Worm (Caenorhabditis elegans): ENCODE measurements around the gene K02A2.5.

Gene K02A2.5

ce11 chrII:7413764-7414163 lies 1.9 kb upstream of the K02A2.5 start:
- TF ChIP-seq lin-32 (GFP tag; optimal IDR thresholded peaks at IDR 0.05) (no peak), mls-2 (tag; optimal IDR thresholded peaks at IDR 0.05) (no peak), zip-8 (tag; optimal IDR thresholded peaks at IDR 0.05) (no peak), snpc-4 (tag; optimal IDR thresholded peaks at IDR 0.05) (no peak), flh-1 (GFP tag; optimal IDR thresholded peaks at IDR 0.05) (no peak), nhr-76 (tag; optimal IDR thresholded peaks at IDR 0.05) (no peak), elt-3 (tag; optimal IDR thresholded peaks at IDR 0.05) (no peak)

DNA sequence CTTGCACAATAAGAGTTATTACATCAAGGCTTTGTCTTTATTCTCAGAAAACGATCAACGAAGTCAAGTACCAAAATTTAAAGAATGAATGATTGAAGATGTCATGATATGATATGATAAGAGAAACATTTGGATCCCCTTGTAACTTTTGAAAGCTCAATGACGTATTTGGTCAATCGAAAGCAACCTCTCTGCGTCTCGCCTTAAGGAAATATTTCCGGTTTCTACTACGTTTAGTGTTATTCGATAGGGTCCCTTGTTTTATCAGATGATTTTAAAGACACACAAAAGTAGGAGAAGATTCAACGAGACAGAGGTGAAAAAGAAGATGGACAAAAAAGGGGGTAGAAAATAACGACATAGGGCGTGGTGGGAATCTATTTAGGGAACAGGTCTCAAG lies 1.4 kb upstream of the K02A2.5 start:
- TF ChIP-seq unc-39 (tag; optimal IDR thresholded peaks at IDR 0.05) = no peak
- TF ChIP-seq mep-1 (tag; optimal IDR thresholded peaks at IDR 0.05) = no peak
- no peak for TF ChIP-seq ham-2 (GFP tag; optimal IDR thresholded peaks at IDR 0.05)
- TF ChIP-seq hlh-1 (tag; optimal IDR thresholded peaks at IDR 0.05) = no peak
- TF ChIP-seq lsy-2 (tag; optimal IDR thresholded peaks at IDR 0.05) = no peak
- no peak for TF ChIP-seq M03D4.4 (tag; optimal IDR thresholded peaks at IDR 0.05)
- TF ChIP-seq nhr-12 (tag; optimal IDR thresholded peaks at IDR 0.05) = no peak

- TF ChIP-seq unc-62 (GFP tag; optimal IDR thresholded peaks at IDR 0.05) (no peak), cnd-1 (tag; optimal IDR thresholded peaks at IDR 0.05) (no peak)
Observed at ce11 chrII:7408192-7408591, 3.6 kb downstream of the K02A2.5 start, which contains the start of gene srd-55. TSS of gene srd-55 (plus strand) at chrII:7408492.

DNA sequence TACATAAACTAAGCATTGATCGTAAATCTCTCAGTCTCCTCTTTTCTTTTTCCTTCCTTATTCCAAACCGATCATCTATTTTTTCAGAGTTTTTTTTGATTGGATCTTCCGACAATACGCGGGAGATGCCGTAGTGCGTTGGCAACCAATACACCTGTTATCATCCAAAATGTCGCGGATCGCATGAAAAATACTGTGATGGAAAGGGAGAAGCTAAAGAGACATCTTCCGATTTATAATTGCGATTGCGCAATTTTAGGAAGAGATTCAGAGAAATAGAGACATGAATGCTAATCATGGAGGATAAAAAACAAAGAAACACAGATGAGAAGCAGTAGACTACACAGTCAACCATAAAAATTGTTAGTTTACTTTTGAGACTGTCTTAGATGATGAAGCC lies 5.4 kb downstream of the K02A2.5 start:
- peak; percentile 28 for TF ChIP-seq zip-8 (tag; optimal IDR thresholded peaks at IDR 0.05)
- TF ChIP-seq snpc-4 (tag; optimal IDR thresholded peaks at IDR 0.05) = no peak

ce11 chrII:7405262-7405661 lies 6.6 kb downstream of the K02A2.5 start:
- TF ChIP-seq snpc-4 (tag; optimal IDR thresholded peaks at IDR 0.05) (no peak), zip-8 (tag; optimal IDR thresholded peaks at IDR 0.05) (peak; percentile 68), nhr-237 (tag; optimal IDR thresholded peaks at IDR 0.05) (no peak), blmp-1 (tag; optimal IDR thresholded peaks at IDR 0.05) (peak; percentile 89), cnd-1 (tag; optimal IDR thresholded peaks at IDR 0.05) (no peak), mls-2 (tag; optimal IDR thresholded peaks at IDR 0.05) (no peak), hlh-1 (tag; optimal IDR thresholded peaks at IDR 0.05) (no peak), drap-1 (GFP tag; optimal IDR thresholded peaks at IDR 0.05) (no peak), ham-2 (GFP tag; optimal IDR thresholded peaks at IDR 0.05) (peak; percentile 24), elt-3 (tag; optimal IDR thresholded peaks at IDR 0.05) (no peak), ces-1 (GFP tag; optimal IDR thresholded peaks at IDR 0.05) (no peak), ceh-83 (GFP tag; optimal IDR thresholded peaks at IDR 0.05) (no peak), ztf-11 (tag; optimal IDR thresholded peaks at IDR 0.05) (no peak), mep-1 (tag; optimal IDR thresholded peaks at IDR 0.05) (no peak), nhr-28 (tag; optimal IDR thresholded peaks at IDR 0.05) (no peak), sptf-1 (tag; optimal IDR thresholded peaks at IDR 0.05) (no peak), lsy-2 (tag; optimal IDR thresholded peaks at IDR 0.05) (no peak), unc-120 (tag; optimal IDR thresholded peaks at IDR 0.05; ENCODE audit: poor library complexity, severe bottlenecking) (no peak), lin-13 (tag; optimal IDR thresholded peaks at IDR 0.05) (no peak), tbx-8 (GFP tag; optimal IDR thresholded peaks at IDR 0.05) (no peak), unc-62 (GFP tag; optimal IDR thresholded peaks at IDR 0.05) (no peak), pha-4 (tag; optimal IDR thresholded peaks at IDR 0.05) (no peak), mab-5 (tag; optimal IDR thresholded peaks at IDR 0.05) (no peak)

ce11 chrII:7404001-7404400 lies 7.8 kb downstream of the K02A2.5 start:
- TF ChIP-seq nhr-237 (tag; optimal IDR thresholded peaks at IDR 0.05) = no peak
- TF ChIP-seq mls-2 (tag; optimal IDR thresholded peaks at IDR 0.05) = no peak
- TF ChIP-seq nhr-2 (tag; optimal IDR thresholded peaks at IDR 0.05) = no peak
- TF ChIP-seq ham-2 (GFP tag; optimal IDR thresholded peaks at IDR 0.05) = no peak
- TF ChIP-seq lin-32 (GFP tag; optimal IDR thresholded peaks at IDR 0.05) = no peak
- no peak for TF ChIP-seq nhr-28 (tag; optimal IDR thresholded peaks at IDR 0.05)
- TF ChIP-seq snpc-4 (tag; optimal IDR thresholded peaks at IDR 0.05) = no peak
- no peak for TF ChIP-seq ztf-11 (tag; optimal IDR thresholded peaks at IDR 0.05)
- TF ChIP-seq drap-1 (GFP tag; optimal IDR thresholded peaks at IDR 0.05) = no peak
- TF ChIP-seq hlh-1 (tag; optimal IDR thresholded peaks at IDR 0.05) = no peak
- no peak for TF ChIP-seq ces-1 (GFP tag; optimal IDR thresholded peaks at IDR 0.05)
- no peak for TF ChIP-seq bed-3 (GFP tag; optimal IDR thresholded peaks at IDR 0.05)
- no peak for TF ChIP-seq mep-1 (tag; optimal IDR thresholded peaks at IDR 0.05)

Data from whole organism, mixed stage, embryonic.